Worm (Caenorhabditis elegans) whole organism, L4 larva: ENCODE measurements around the gene pck-3.

Experiments used
- T26A8.4 ChIP-seq: fragments of 200-800 bp; sonication (Bioruptor generic); IDR thresholded peaks from 2 replicates; pipeline ENCODE4 v1.3.6; 2022; ENCODE audit warnings: missing genetic modification characterization, missing compliant biosample characterization
- aha-1 ChIP-seq: fragments of 150-350 bp; peaks from one replicate; lab custom pipeline; 2014; ENCODE audit warnings: missing biosample characterization, missing genetic modification characterization
- ama-1 ChIP-seq: fragments of 150-350 bp; optimal IDR thresholded peaks from 2 replicates; lab custom pipeline; 2014; ENCODE audit warnings: inconsistent platforms, mixed read lengths
- arid-1 ChIP-seq: fragments of 200-800 bp; sonication (Bioruptor generic); conservative IDR thresholded peaks from 2 replicates; pipeline ENCODE4 v1.3.6; 2022; ENCODE audit warnings: missing genetic modification reagents, missing genetic modification characterization, missing compliant biosample characterization
- ceh-20 ChIP-seq: fragments of 200-800 bp; sonication (Bioruptor generic); IDR thresholded peaks from 2 replicates; pipeline ENCODE4 v1.3.6; 2022; ENCODE audit warnings: missing genetic modification reagents, missing genetic modification characterization, missing compliant biosample characterization
- ceh-28 ChIP-seq: fragments of 150-350 bp; optimal IDR thresholded peaks from 2 replicates; lab custom pipeline; 2014; ENCODE audit warnings: missing biosample characterization, missing genetic modification reagents, missing genetic modification characterization
- ceh-62 ChIP-seq: sonication (generic microtip); optimal IDR thresholded peaks from 2 replicates; lab custom pipeline; 2017; ENCODE audit warnings: missing biosample characterization, missing genetic modification characterization
- ces-1 ChIP-seq: fragments of 150-350 bp; sonication (generic microtip); optimal IDR thresholded peaks from 4 replicates; lab custom pipeline; 2014; ENCODE audit warnings: missing biosample characterization, missing genetic modification reagents, missing genetic modification characterization
- cey-2 ChIP-seq: sonication (generic microtip); optimal IDR thresholded peaks from 3 replicates; lab custom pipeline; 2017; ENCODE audit warnings: missing genetic modification characterization, mild to moderate bottlenecking, missing compliant biosample characterization, antibody characterized with exemption, borderline replicate concordance; ENCODE audit not compliant: insufficient read depth
- daf-16 ChIP-seq, 3 experiments: sonication (generic microtip); optimal IDR thresholded peaks; 2 replicates each; lab custom pipeline; 2016 to 2017; ENCODE audit warnings: missing genetic modification characterization in 3 of 3, missing genetic modification reagents in 3 of 3, mild to moderate bottlenecking in 2 of 3, missing compliant biosample characterization in 2 of 3, missing biosample characterization in 1 of 3, moderate library complexity in 1 of 3
- daf-19 ChIP-seq: fragments of 200-800 bp; sonication (Bioruptor generic); conservative IDR thresholded peaks from 2 replicates; pipeline ENCODE4 v1.3.6; 2022; ENCODE audit warnings: missing genetic modification characterization, missing compliant biosample characterization
- fkh-10 ChIP-seq: fragments of 150-350 bp; optimal IDR thresholded peaks from 2 replicates; lab custom pipeline; 2014; ENCODE audit warnings: missing biosample characterization, missing genetic modification reagents, missing genetic modification characterization
- gei-8 ChIP-seq: fragments of 200-800 bp; sonication (Bioruptor generic); optimal IDR thresholded peaks from 2 replicates; lab custom pipeline; 2018; ENCODE audit warnings: mild to moderate bottlenecking, missing genetic modification characterization, missing compliant biosample characterization
- hlh-11 ChIP-seq: fragments of 200-800 bp; sonication (Bioruptor generic); optimal IDR thresholded peaks from 2 replicates; lab custom pipeline; 2018; ENCODE audit warnings: mild to moderate bottlenecking, missing genetic modification characterization, missing compliant biosample characterization
- hmg-1.1 ChIP-seq: fragments of 200-800 bp; sonication (Bioruptor generic); IDR thresholded peaks from 2 replicates; pipeline ENCODE4 v1.3.6; 2022; ENCODE audit warnings: missing genetic modification reagents, missing genetic modification characterization, missing compliant biosample characterization
- lim-7 ChIP-seq: fragments of 200-800 bp; sonication (Bioruptor generic); IDR thresholded peaks from 2 replicates; pipeline ENCODE4 v1.3.6; 2022; ENCODE audit warnings: missing genetic modification characterization, missing compliant biosample characterization
- lin-15B ChIP-seq: fragments of 150-350 bp; sonication (generic microtip); optimal IDR thresholded peaks from 3 replicates; lab custom pipeline; 2014; ENCODE audit warnings: missing biosample characterization, missing genetic modification characterization
- lir-3 ChIP-seq: sonication (generic microtip); optimal IDR thresholded peaks from 2 replicates; lab custom pipeline; 2016; ENCODE audit warnings: mild to moderate bottlenecking, missing genetic modification characterization, missing compliant biosample characterization
- lsy-2 ChIP-seq, 2 experiments: fragments of 150-350 bp in 1 of 2; sonication (generic microtip) in 1 of 2; optimal IDR thresholded peaks; 2 replicates each; lab custom pipeline; 2014 to 2017; ENCODE audit warnings: missing biosample characterization in 2 of 2, missing genetic modification characterization in 2 of 2
- mep-1 ChIP-seq: fragments of 150-350 bp; sonication (generic microtip); optimal IDR thresholded peaks from 3 replicates; lab custom pipeline; 2014; ENCODE audit warnings: missing biosample characterization, missing genetic modification characterization
- nhr-111 ChIP-seq: fragments of 200-800 bp; sonication (Bioruptor generic); optimal IDR thresholded peaks from 2 replicates; lab custom pipeline; 2018; ENCODE audit warnings: mild to moderate bottlenecking, missing genetic modification characterization, missing compliant biosample characterization
- nhr-28 ChIP-seq: fragments of 150-350 bp; optimal IDR thresholded peaks from 2 replicates; lab custom pipeline; 2014; ENCODE audit warnings: missing biosample characterization, missing genetic modification characterization
- nhr-48 ChIP-seq: sonication (generic microtip); optimal IDR thresholded peaks from 2 replicates; lab custom pipeline; 2016; ENCODE audit warnings: mild to moderate bottlenecking, missing genetic modification characterization, missing compliant biosample characterization
- nhr-6 ChIP-seq: fragments of 150-350 bp; optimal IDR thresholded peaks from 2 replicates; lab custom pipeline; 2014; ENCODE audit warnings: missing biosample characterization, missing genetic modification characterization
- pha-4 ChIP-seq, 2 experiments: fragments of 150-350 bp in 1 of 2; fragments of 200-800 bp in 1 of 2; sonication (Bioruptor generic) in 1 of 2; IDR thresholded peaks in 1 of 2; optimal IDR thresholded peaks in 1 of 2; 2 replicates each; pipeline versions ENCODE4 v1.3.6 to Lab custom; 2014 to 2022; ENCODE audit warnings: missing genetic modification characterization in 2 of 2, missing genetic modification reagents in 2 of 2, missing biosample characterization in 1 of 2, missing compliant biosample characterization in 1 of 2
- saeg-2 ChIP-seq: fragments of 200-800 bp; sonication (Bioruptor generic); IDR thresholded peaks from 2 replicates; pipeline ENCODE4 v1.3.6; 2022; ENCODE audit warnings: missing genetic modification reagents, missing genetic modification characterization, missing compliant biosample characterization
- skn-1 ChIP-seq: fragments of 150-350 bp; optimal IDR thresholded peaks from 2 replicates; lab custom pipeline; 2014; ENCODE audit warnings: missing biosample characterization, missing genetic modification characterization
- spr-3 ChIP-seq: fragments of 200-800 bp; sonication (Bioruptor generic); optimal IDR thresholded peaks from 2 replicates; lab custom pipeline; 2018; ENCODE audit warnings: mild to moderate bottlenecking, missing genetic modification characterization, missing compliant biosample characterization
- unc-130 ChIP-seq: sonication (generic microtip); optimal IDR thresholded peaks from 2 replicates; lab custom pipeline; 2016; ENCODE audit warnings: missing genetic modification reagents, missing genetic modification characterization, missing compliant biosample characterization
- unc-62 ChIP-seq, 3 experiments: fragments of 150-350 bp in 1 of 3; sonication (generic microtip); optimal IDR thresholded peaks in 2 of 3; peaks in 1 of 3; 1 replicate in 1 of 3; 2 replicates in 2 of 3; lab custom pipeline; 2014 to 2017; ENCODE audit warnings: missing biosample characterization in 3 of 3, missing genetic modification characterization in 3 of 3, missing genetic modification reagents in 3 of 3, missing genotype in 1 of 3
- zip-2 ChIP-seq: fragments of 150-350 bp; optimal IDR thresholded peaks from 2 replicates; lab custom pipeline; 2014; ENCODE audit warnings: missing biosample characterization, missing genetic modification characterization

Gene pck-3

DNA sequence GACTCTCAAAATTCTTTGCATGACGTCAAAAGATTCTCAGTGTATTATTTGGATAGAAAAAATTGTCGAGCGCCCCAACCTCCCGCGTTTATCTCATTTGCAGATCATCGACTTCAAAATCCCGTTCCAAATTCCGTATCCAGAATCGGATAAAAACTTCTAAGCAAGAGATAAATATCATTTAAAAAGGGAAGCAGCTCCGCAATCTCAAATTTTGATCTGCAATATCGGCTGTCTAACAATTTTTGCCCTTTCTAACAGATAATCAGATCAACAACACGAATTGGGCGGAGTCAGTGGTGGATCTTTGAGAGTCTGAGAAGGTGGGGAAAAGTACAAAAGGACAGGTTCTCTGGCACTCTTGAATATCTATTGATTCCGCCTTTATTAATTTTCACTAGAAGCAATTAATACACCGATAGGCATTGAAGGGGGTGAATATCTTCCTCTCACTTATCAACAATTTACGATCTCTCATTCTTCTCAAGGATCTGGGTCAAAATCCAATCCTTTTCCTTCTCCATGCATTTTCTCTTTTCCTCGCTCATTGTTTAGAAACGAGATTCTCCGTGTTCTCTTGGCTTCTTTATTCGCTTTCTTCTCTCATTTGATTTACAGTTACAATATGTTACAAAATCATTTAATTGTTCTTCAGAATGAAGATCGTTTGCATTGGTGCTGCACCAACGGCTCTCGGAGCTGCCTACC is 11.1 kb upstream of the pck-3 start, which contains the start of gene glf-1:
glf-1 (plus strand) TSS at position 656 of the 708 bp plus-strand sequence.
- peak in 1 of 2 experiments; percentile 29 for TF ChIP-seq unc-62 (GFP tag; optimal IDR thresholded peaks at IDR 0.05 in 1 of 2; lab: Kevin White, UChicago)
- TF ChIP-seq unc-62 (tag; optimal IDR thresholded peaks at IDR 0.05; lab: Kevin White, UChicago), result no peak
- no peak for TF ChIP-seq mep-1

DNA sequence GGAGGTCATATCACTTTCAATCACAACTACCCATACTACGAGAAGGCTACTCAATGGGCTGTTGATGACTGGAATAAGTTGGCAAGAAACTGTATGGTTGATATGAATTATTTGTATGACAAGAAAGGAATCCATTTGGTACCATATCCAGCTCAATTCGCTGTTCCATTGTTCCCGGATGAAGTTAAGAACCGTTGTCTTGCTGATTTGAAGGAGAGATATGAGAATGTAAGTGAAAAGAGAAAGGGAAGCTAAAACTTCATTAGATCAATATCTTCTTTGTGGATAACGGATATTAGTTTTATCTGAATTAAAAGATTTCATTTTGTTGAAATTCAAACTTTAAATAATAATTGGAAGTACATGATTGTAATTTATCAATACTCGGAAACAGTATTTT is 9.8 kb upstream of the pck-3 start:
- TF ChIP-seq skn-1 (no peak), lsy-2 (tag; optimal IDR thresholded peaks at IDR 0.05; lab: Kevin White, UChicago) (no peak), ama-1 (no peak)

DNA sequence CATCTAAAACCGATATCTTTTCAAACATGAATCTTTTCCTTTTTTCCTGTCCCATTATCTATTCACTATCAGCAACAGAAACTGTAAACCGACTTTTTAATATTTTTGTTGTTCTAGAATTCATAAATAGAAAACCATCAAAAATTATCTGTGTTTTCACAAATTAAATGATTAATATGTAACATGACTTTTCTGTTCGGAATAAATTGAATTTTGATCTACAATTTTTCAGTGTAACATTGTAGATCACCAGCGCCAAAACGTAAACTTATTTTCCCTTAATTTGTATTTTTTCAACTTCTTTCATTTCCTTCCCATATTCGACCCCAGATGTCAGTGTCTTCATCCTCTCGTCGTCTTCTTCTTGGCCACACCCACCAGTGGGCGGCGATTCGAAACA is 5.2 kb upstream of the pck-3 start, which contains the start of gene H04M03.3:
H04M03.3 (plus strand) TSS at position 301 of the 400 bp plus-strand sequence.
- no peak for TF ChIP-seq lsy-2 (tag; optimal IDR thresholded peaks at IDR 0.05; lab: Kevin White, UChicago)
- TF ChIP-seq nhr-28, result no peak
- TF ChIP-seq ceh-20 (GFP tag; lab: Robert Waterston, UW), result no peak
- TF ChIP-seq ces-1 (GFP tag; lab: Kevin White, UChicago), result no peak
- no peak for TF ChIP-seq ceh-62 (tag; lab: Kevin White, UChicago)
- no peak for TF ChIP-seq nhr-6
- TF ChIP-seq ceh-28 (tag; lab: Kevin White, UChicago), result no peak
- no peak for TF ChIP-seq arid-1 (GFP tag; lab: Robert Waterston, UW)
- TF ChIP-seq zip-2 (tag; lab: Kevin White, UChicago), result no peak

DNA sequence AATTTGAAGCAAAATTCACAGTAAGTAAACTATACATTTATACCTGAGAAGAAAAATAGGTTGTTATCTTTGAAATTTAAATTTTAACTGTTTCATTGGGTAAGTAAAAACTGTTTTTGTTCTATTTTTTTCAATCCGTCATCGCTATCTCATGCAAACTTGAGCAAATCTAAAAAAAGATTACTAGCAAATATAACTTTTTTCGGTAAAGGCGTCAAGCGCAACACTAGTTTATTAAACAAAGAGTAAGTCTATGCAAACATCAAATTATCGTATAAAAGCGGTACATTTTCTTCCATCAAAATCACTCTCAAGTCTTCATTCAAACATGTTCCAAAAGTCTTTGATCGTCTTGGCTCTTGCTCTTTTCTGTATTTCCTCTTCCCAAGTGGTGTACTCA is 1.3 kb upstream of the pck-3 start, which contains the start of gene nspb-6:
nspb-6 (plus strand) TSS at position 301 of the 400 bp plus-strand sequence.
- TF ChIP-seq lim-7 (no peak), lir-3 (tag; lab: Kevin White, UChicago) (no peak), hmg-1.1 (GFP tag; lab: Robert Waterston, UW) (no peak), gei-8 (GFP tag; lab: Kevin White, UChicago) (no peak), mep-1 (no peak)

- TF ChIP-seq T26A8.4 (GFP tag; lab: Robert Waterston, UW) (no peak), ces-1 (GFP tag; lab: Kevin White, UChicago) (peak; percentile 75)
- TF ChIP-seq, all 104 proteins: peak for 1
Observed at ce11 chrIV:5902730-5903129, 6.3 kb downstream of the pck-3 start.

ce11 chrIV:5903305-5903778 is 6.9 kb downstream of the pck-3 start, which contains the start of gene H04M03.12:
TSS of gene H04M03.12 (minus strand) at chrIV:5903355.
- no peak for TF ChIP-seq daf-16 (GFP tag; optimal IDR thresholded peaks at IDR 0.05; lab: Kevin White, UChicago)
- TF ChIP-seq daf-16 (tag; optimal IDR thresholded peaks at IDR 0.05; lab: Kevin White, UChicago), result no peak
- no peak for TF ChIP-seq hlh-11 (tag; lab: Kevin White, UChicago)
- no peak for TF ChIP-seq cey-2 (tag; lab: Kevin White, UChicago)
- TF ChIP-seq daf-19 (GFP tag; lab: Robert Waterston, UW), result no peak
- TF ChIP-seq nhr-111 (GFP tag; lab: Kevin White, UChicago), result no peak
- TF ChIP-seq saeg-2, result no peak
- no peak for TF ChIP-seq lin-15B (tag; lab: Kevin White, UChicago)
- no peak for TF ChIP-seq ceh-28 (tag; lab: Kevin White, UChicago)
- no peak for TF ChIP-seq unc-130 (GFP tag; lab: Kevin White, UChicago)
- TF ChIP-seq, all 104 proteins: peak for 0

DNA sequence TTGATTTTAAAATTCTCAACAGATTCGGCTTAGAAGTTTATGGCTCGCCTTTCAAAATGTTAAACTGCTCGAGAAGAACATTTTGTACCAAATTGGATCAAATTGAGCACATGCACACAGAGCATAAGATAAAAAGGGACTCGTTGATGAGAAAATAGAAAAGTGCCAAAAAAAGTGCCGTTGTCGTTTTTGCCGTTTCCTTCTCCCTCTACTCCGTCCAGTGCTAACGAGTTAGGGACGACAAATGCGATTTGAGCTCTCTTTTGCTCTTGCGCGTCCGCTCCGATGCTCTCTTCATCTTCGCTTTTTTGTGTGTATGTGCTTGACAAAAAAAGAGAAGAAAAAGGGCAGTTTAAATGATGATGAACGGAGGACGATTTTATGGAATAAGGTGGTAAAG is 18.7 kb downstream of the pck-3 start:
- TF ChIP-seq aha-1 (tag; lab: Kevin White, UChicago), result peak; percentile 66
- TF ChIP-seq spr-3 (GFP tag; lab: Kevin White, UChicago), result no peak
- no peak for TF ChIP-seq pha-4 (GFP tag; IDR thresholded peaks at IDR 0.05; lab: Robert Waterston, UW)
- TF ChIP-seq pha-4 (tag; optimal IDR thresholded peaks at IDR 0.05; lab: Kevin White, UChicago), result no peak
- peak; percentile 64 for TF ChIP-seq ces-1 (GFP tag; lab: Kevin White, UChicago)
- peak; percentile 90 for TF ChIP-seq fkh-10 (GFP tag; lab: Kevin White, UChicago)
- TF ChIP-seq nhr-48 (tag; lab: Kevin White, UChicago), result no peak
